Worm (Caenorhabditis elegans) whole organism, young adult: Measurements from ENCODE around the gene inx-5.

Experiments used
- B0019.2 ChIP-seq: fragments of 200-800 bp; sonication (Bioruptor generic); conservative IDR thresholded peaks from 2 replicates; pipeline ENCODE4 v1.3.6; 2022; ENCODE audit warnings: missing genetic modification reagents, missing genetic modification characterization, missing compliant biosample characterization
- B0261.1 ChIP-seq: sonication (generic microtip); optimal IDR thresholded peaks from 2 replicates; lab custom pipeline; 2016; ENCODE audit warnings: mild to moderate bottlenecking, missing genetic modification characterization, moderate library complexity, missing compliant biosample characterization
- F10E7.11 ChIP-seq: sonication (generic microtip); optimal IDR thresholded peaks from 2 replicates; lab custom pipeline; 2017; ENCODE audit warnings: mild to moderate bottlenecking, missing genetic modification characterization, moderate library complexity, missing compliant biosample characterization
- F37B4.10 ChIP-seq: fragments of 200-800 bp; sonication (Bioruptor generic); IDR thresholded peaks from 2 replicates; pipeline ENCODE4 v1.3.6; 2022; ENCODE audit warnings: missing genetic modification characterization, missing compliant biosample characterization
- F49E8.2 ChIP-seq: sonication (generic microtip); optimal IDR thresholded peaks from 3 replicates; lab custom pipeline; 2017; ENCODE audit warnings: missing genetic modification characterization, mild to moderate bottlenecking, missing compliant biosample characterization, antibody characterized with exemption, moderate library complexity; ENCODE audit not compliant: insufficient read depth
- F52B5.7 ChIP-seq: sonication (generic microtip); optimal IDR thresholded peaks from 2 replicates; lab custom pipeline; 2016; ENCODE audit warnings: mild to moderate bottlenecking, missing genetic modification characterization, missing compliant biosample characterization
- F55B11.4 ChIP-seq: sonication (generic microtip); optimal IDR thresholded peaks from 2 replicates; lab custom pipeline; 2016; ENCODE audit warnings: missing compliant biosample characterization, missing genetic modification characterization, borderline replicate concordance; ENCODE audit not compliant: insufficient read depth
- K11D2.4 ChIP-seq: fragments of 200-800 bp; sonication (Bioruptor generic); IDR thresholded peaks from 2 replicates; pipeline ENCODE4 v1.3.6; 2022; ENCODE audit warnings: missing genetic modification reagents, missing genetic modification characterization, missing compliant biosample characterization
- K12H6.12 ChIP-seq: fragments of 200-800 bp; sonication (Bioruptor generic); optimal IDR thresholded peaks from 2 replicates; lab custom pipeline; 2018; ENCODE audit warnings: mild to moderate bottlenecking, missing genetic modification characterization, missing compliant biosample characterization
- T26A5.8 ChIP-seq: sonication (generic microtip); optimal IDR thresholded peaks from 2 replicates; lab custom pipeline; 2016; ENCODE audit warnings: missing genetic modification characterization, missing compliant biosample characterization
- Y53F4B.3 ChIP-seq: fragments of 200-800 bp; sonication (Bioruptor generic); IDR thresholded peaks from 2 replicates; pipeline ENCODE4 v1.3.6; 2022; ENCODE audit warnings: missing genetic modification reagents, missing genetic modification characterization, missing compliant biosample characterization
- Y53G8AR.9 ChIP-seq: fragments of 200-800 bp; sonication (Bioruptor generic); conservative IDR thresholded peaks from 2 replicates; pipeline ENCODE4 v1.3.6; 2022; ENCODE audit warnings: missing genetic modification reagents, missing genetic modification characterization, missing compliant biosample characterization
- Y56A3A.18 ChIP-seq: fragments of 200-800 bp; sonication (Bioruptor generic); IDR thresholded peaks from 2 replicates; pipeline ENCODE4 v1.3.6; 2022; ENCODE audit warnings: missing genetic modification reagents, missing genetic modification characterization, missing compliant biosample characterization
- attf-5 ChIP-seq: fragments of 200-800 bp; sonication (Bioruptor generic); optimal IDR thresholded peaks from 2 replicates; lab custom pipeline; 2018; ENCODE audit warnings: mild to moderate bottlenecking, missing genetic modification characterization, missing compliant biosample characterization
- bed-2 ChIP-seq: fragments of 200-800 bp; sonication (Bioruptor generic); IDR thresholded peaks from 2 replicates; pipeline ENCODE4 v1.3.6; 2022; ENCODE audit warnings: missing genetic modification reagents, missing genetic modification characterization, missing compliant biosample characterization
- ccch-3 ChIP-seq: fragments of 200-800 bp; sonication (Bioruptor generic); optimal IDR thresholded peaks from 2 replicates; lab custom pipeline; 2018; ENCODE audit warnings: mild to moderate bottlenecking, missing genetic modification characterization, missing compliant biosample characterization
- ceh-91 ChIP-seq: fragments of 200-800 bp; sonication (Bioruptor generic); IDR thresholded peaks from 2 replicates; pipeline ENCODE4 v1.3.6; 2022; ENCODE audit warnings: missing genetic modification reagents, missing genetic modification characterization, missing compliant biosample characterization
- dpff-1 ChIP-seq: sonication (generic microtip); optimal IDR thresholded peaks from 2 replicates; lab custom pipeline; 2017; ENCODE audit warnings: mild to moderate bottlenecking, missing genetic modification characterization, missing compliant biosample characterization
- ekl-4 ChIP-seq: fragments of 200-800 bp; sonication (Bioruptor generic); IDR thresholded peaks from 2 replicates; pipeline ENCODE4 v1.3.6; 2022; ENCODE audit warnings: missing genetic modification reagents, missing genetic modification characterization, missing compliant biosample characterization
- gei-17 ChIP-seq: fragments of 200-800 bp; sonication (Bioruptor generic); optimal IDR thresholded peaks from 2 replicates; lab custom pipeline; 2018; ENCODE audit warnings: mild to moderate bottlenecking, missing genetic modification characterization, missing compliant biosample characterization
- hmg-1.2 ChIP-seq: fragments of 200-800 bp; sonication (Bioruptor generic); IDR thresholded peaks from 2 replicates; pipeline ENCODE4 v1.3.6; 2022; ENCODE audit warnings: missing genetic modification reagents, missing genetic modification characterization, missing compliant biosample characterization
- hrde-1 ChIP-seq: sonication (generic microtip); optimal IDR thresholded peaks from 2 replicates; lab custom pipeline; 2016; ENCODE audit warnings: missing genetic modification characterization, mild to moderate bottlenecking, missing compliant biosample characterization, moderate library complexity, missing genotype, missing genetic modification reagents, borderline replicate concordance
- hsf-1 ChIP-seq: fragments of 200-800 bp; sonication (Bioruptor generic); IDR thresholded peaks from 2 replicates; pipeline ENCODE4 v1.3.6; 2022; ENCODE audit warnings: missing genetic modification reagents, missing genetic modification characterization, missing compliant biosample characterization
- lag-1 ChIP-seq: fragments of 200-800 bp; sonication (Bioruptor generic); IDR thresholded peaks from 2 replicates; pipeline ENCODE4 v1.3.6; 2022; ENCODE audit warnings: missing genetic modification reagents, missing genetic modification characterization, missing compliant biosample characterization
- let-526 ChIP-seq: fragments of 200-800 bp; sonication (Bioruptor generic); IDR thresholded peaks from 2 replicates; pipeline ENCODE4 v1.3.6; 2022; ENCODE audit warnings: missing genetic modification reagents, missing genetic modification characterization, missing compliant biosample characterization
- let-607 ChIP-seq, 2 experiments: fragments of 200-800 bp in 1 of 2; sonication (Bioruptor generic) in 1 of 2; sonication (generic microtip) in 1 of 2; optimal IDR thresholded peaks; 2 replicates each; lab custom pipeline; 2016 to 2018; ENCODE audit warnings: mild to moderate bottlenecking in 2 of 2, missing compliant biosample characterization in 2 of 2, missing genetic modification characterization in 2 of 2, moderate library complexity in 2 of 2, missing genotype in 1 of 2
- lin-40 ChIP-seq: sonication (generic microtip); optimal IDR thresholded peaks from 2 replicates; lab custom pipeline; 2016; ENCODE audit warnings: missing genetic modification characterization, mild to moderate bottlenecking, missing compliant biosample characterization, missing genotype, missing genetic modification reagents
- lin-54 ChIP-seq: fragments of 200-800 bp; sonication (Bioruptor generic); optimal IDR thresholded peaks from 2 replicates; lab custom pipeline; 2018; ENCODE audit warnings: mild to moderate bottlenecking, missing genetic modification characterization, missing compliant biosample characterization
- lir-1 ChIP-seq: fragments of 200-800 bp; sonication (Bioruptor generic); conservative IDR thresholded peaks from 2 replicates; pipeline ENCODE4 v1.3.6; 2022; ENCODE audit warnings: missing genetic modification reagents, missing genetic modification characterization, missing compliant biosample characterization
- lsy-27 ChIP-seq: sonication (generic microtip); optimal IDR thresholded peaks from 2 replicates; lab custom pipeline; 2017; ENCODE audit warnings: missing genetic modification characterization, mild to moderate bottlenecking, missing compliant biosample characterization, antibody characterized with exemption, missing genotype, borderline replicate concordance; ENCODE audit not compliant: insufficient read depth
- madf-3 ChIP-seq: fragments of 200-800 bp; sonication (Bioruptor generic); IDR thresholded peaks from 2 replicates; pipeline ENCODE4 v1.3.6; 2022; ENCODE audit warnings: missing genetic modification reagents, missing genetic modification characterization, missing compliant biosample characterization
- madf-6 ChIP-seq: fragments of 200-800 bp; sonication (Bioruptor generic); IDR thresholded peaks from 2 replicates; pipeline ENCODE4 v1.3.6; 2022; ENCODE audit warnings: missing genetic modification reagents, missing genetic modification characterization, missing compliant biosample characterization
- mcd-1 ChIP-seq: fragments of 200-800 bp; sonication (Bioruptor generic); IDR thresholded peaks from 2 replicates; pipeline ENCODE4 v1.3.6; 2022; ENCODE audit warnings: missing genetic modification reagents, missing genetic modification characterization, missing compliant biosample characterization
- mes-4 ChIP-seq: sonication (generic microtip); optimal IDR thresholded peaks from 2 replicates; lab custom pipeline; 2016; ENCODE audit warnings: missing genotype, missing genetic modification characterization, missing compliant biosample characterization
- nhr-120 ChIP-seq: fragments of 200-800 bp; sonication (Bioruptor generic); IDR thresholded peaks from 2 replicates; pipeline ENCODE4 v1.3.6; 2022; ENCODE audit warnings: missing genetic modification characterization, missing compliant biosample characterization
- nhr-27 ChIP-seq: fragments of 200-800 bp; sonication (Bioruptor generic); optimal IDR thresholded peaks from 2 replicates; lab custom pipeline; 2018; ENCODE audit warnings: mild to moderate bottlenecking, missing genetic modification characterization, moderate library complexity, missing compliant biosample characterization
- pbrm-1 ChIP-seq: fragments of 200-800 bp; sonication (Bioruptor generic); IDR thresholded peaks from 2 replicates; pipeline ENCODE4 v1.3.6; 2022; ENCODE audit warnings: missing genetic modification reagents, missing genetic modification characterization, missing compliant biosample characterization
- rcor-1 ChIP-seq: fragments of 200-800 bp; sonication (Bioruptor generic); IDR thresholded peaks from 2 replicates; pipeline ENCODE4 v1.3.6; 2022; ENCODE audit warnings: missing genetic modification reagents, missing genetic modification characterization, missing compliant biosample characterization
- sea-2 ChIP-seq: fragments of 200-800 bp; sonication (Bioruptor generic); IDR thresholded peaks from 2 replicates; pipeline ENCODE4 v1.3.6; 2022; ENCODE audit warnings: missing genetic modification characterization, missing compliant biosample characterization
- snpc-1.3 ChIP-seq: sonication (generic microtip); optimal IDR thresholded peaks from 2 replicates; lab custom pipeline; 2017; ENCODE audit warnings: missing genetic modification characterization, mild to moderate bottlenecking, missing compliant biosample characterization, antibody characterized with exemption, moderate library complexity, missing genotype, missing genetic modification reagents; ENCODE audit not compliant: insufficient read depth
- sptf-2 ChIP-seq: fragments of 200-800 bp; sonication (Bioruptor generic); optimal IDR thresholded peaks from 2 replicates; lab custom pipeline; 2018; ENCODE audit warnings: mild to moderate bottlenecking, missing genetic modification characterization, missing compliant biosample characterization
- tbx-9 ChIP-seq: sonication (generic microtip); optimal IDR thresholded peaks from 2 replicates; lab custom pipeline; 2016; ENCODE audit warnings: borderline replicate concordance, missing genetic modification characterization, inconsistent platforms, missing compliant biosample characterization
- zfh-2 ChIP-seq: fragments of 200-800 bp; sonication (Bioruptor generic); conservative IDR thresholded peaks from 2 replicates; pipeline ENCODE4 v1.3.6; 2022; ENCODE audit warnings: missing genetic modification reagents, missing genetic modification characterization, missing compliant biosample characterization
- zim-3 ChIP-seq: sonication (generic microtip); optimal IDR thresholded peaks from 2 replicates; lab custom pipeline; 2017; ENCODE audit warnings: mild to moderate bottlenecking, missing genetic modification characterization, moderate library complexity, missing compliant biosample characterization
- ztf-22 ChIP-seq: fragments of 200-800 bp; sonication (Bioruptor generic); optimal IDR thresholded peaks from 2 replicates; lab custom pipeline; 2018; ENCODE audit warnings: mild to moderate bottlenecking, missing genetic modification characterization, moderate library complexity, missing compliant biosample characterization

Gene inx-5

DNA sequence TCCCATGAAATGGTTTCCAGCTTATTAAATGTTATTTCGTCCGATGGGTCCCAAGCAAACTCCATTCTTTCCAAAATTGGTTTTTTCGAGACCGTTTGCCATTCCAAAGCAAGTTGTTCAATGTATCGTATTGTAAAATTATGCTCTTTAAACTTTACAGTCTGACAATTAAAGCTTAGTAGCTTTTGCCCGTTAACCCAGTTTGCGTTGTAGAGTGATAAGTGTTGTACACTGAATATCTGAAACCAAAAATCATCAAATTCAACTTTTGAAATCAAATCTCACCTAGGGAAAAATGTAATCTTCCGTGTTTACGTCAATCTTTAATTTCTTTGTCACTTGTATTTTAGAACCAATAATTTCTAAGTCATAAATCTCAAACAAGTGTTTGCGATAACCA, 4.9 kb downstream of the inx-5 start:
- no peak for TF ChIP-seq hmg-1.2 (GFP tag; lab: Robert Waterston, UW)
- no peak for TF ChIP-seq bed-2 (GFP tag; lab: Robert Waterston, UW)
- no peak for TF ChIP-seq lin-54 (GFP tag; lab: Kevin White, UChicago)
- TF ChIP-seq madf-6: no peak

DNA sequence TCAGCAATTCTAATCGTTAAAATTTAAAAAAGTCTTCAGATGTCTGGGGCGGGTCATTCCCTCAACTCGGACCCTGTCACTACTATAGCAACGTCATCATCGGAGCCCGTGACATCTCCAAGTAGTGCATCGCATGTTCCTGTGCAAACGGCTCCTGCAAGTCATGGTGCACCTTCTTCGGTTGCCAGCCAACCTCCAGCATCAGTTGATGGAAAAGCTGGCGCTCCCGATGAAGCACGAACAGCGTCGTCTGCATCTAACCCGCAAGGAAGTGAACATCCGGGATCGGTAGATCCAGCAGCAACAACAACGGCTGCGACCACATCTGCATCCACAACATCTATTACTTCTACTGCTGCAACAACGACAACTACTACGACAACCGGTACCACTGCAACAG, 7.6 kb downstream of the inx-5 start, which contains the start of gene R09F10.3:
Gene R09F10.3, plus strand, starts transcription at position 40 of the 400 bp plus-strand sequence.
- TF ChIP-seq let-607 (tag; optimal IDR thresholded peaks at IDR 0.05; lab: Kevin White, UChicago) (no peak), dpff-1 (tag; lab: Kevin White, UChicago) (no peak), sea-2 (GFP tag; lab: Robert Waterston, UW) (peak; percentile 14; the same call in 1 of the 2 replicates), hsf-1 (GFP tag; lab: Robert Waterston, UW) (no peak), F52B5.7 (tag; lab: Kevin White, UChicago) (no peak), F55B11.4 (tag; lab: Kevin White, UChicago) (no peak), K11D2.4 (GFP tag; lab: Robert Waterston, UW) (no peak), snpc-1.3 (no peak), hrde-1 (tag; lab: Kevin White, UChicago) (no peak), F10E7.11 (tag; lab: Kevin White, UChicago) (no peak), ceh-91 (no peak), zfh-2 (GFP tag; lab: Robert Waterston, UW) (peak; percentile 65), rcor-1 (GFP tag; lab: Robert Waterston, UW) (no peak), lsy-27 (tag; lab: Kevin White, UChicago) (no peak), sptf-2 (GFP tag; lab: Kevin White, UChicago) (no peak), Y53F4B.3 (GFP tag; lab: Robert Waterston, UW) (no peak), T26A5.8 (tag; lab: Kevin White, UChicago) (no peak)

DNA sequence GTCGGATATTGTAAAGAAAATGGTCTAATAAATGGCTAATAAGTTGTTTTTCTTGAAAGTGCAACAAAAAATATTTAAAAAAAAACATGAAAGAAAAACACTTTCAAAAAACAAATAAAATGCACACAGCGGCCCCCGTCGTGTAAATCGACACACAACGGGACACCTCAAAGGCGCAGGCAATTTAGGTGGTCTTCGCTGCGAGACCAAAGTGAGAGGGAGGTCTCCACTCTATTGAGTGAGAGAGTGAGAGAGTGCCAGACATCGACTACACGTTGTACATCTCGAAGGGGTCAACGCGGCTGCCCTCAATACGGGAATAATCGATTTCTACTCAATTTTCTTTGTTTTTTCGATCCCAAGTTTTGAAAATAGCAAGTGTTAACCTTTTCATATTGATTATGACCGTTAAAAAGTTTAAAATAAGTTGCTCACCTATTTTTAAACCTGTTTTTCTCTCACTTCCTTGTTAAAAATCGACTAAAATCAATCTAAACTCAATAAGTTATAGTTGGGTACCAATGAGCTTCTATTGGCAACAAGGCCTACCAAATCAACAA, 15.4 kb downstream of the inx-5 start, which contains the start of gene sec-16A.2:
Gene sec-16A.2, plus strand, starts transcription at position 510 of the 560 bp plus-strand sequence.
- TF ChIP-seq ccch-3 (GFP tag; lab: Kevin White, UChicago): no peak
- TF ChIP-seq zim-3 (tag; lab: Kevin White, UChicago): no peak
- TF ChIP-seq nhr-120 (GFP tag; lab: Robert Waterston, UW): no peak
- TF ChIP-seq mcd-1 (GFP tag; lab: Robert Waterston, UW): no peak
- TF ChIP-seq let-526 (GFP tag; lab: Robert Waterston, UW): no peak
- no peak for TF ChIP-seq ztf-22 (GFP tag; lab: Kevin White, UChicago)
- TF ChIP-seq lir-1 (GFP tag; lab: Robert Waterston, UW): no peak
- TF ChIP-seq B0019.2: no peak
- TF ChIP-seq tbx-9: no peak
- TF ChIP-seq B0261.1 (tag; lab: Kevin White, UChicago): no peak
- no peak for TF ChIP-seq Y56A3A.18 (GFP tag; lab: Robert Waterston, UW)
- TF ChIP-seq madf-3 (GFP tag; lab: Robert Waterston, UW): no peak
- TF ChIP-seq pbrm-1 (GFP tag; lab: Robert Waterston, UW): no peak
- peak; percentile 18 for TF ChIP-seq K12H6.12 (tag; lab: Kevin White, UChicago)
- TF ChIP-seq gei-17 (GFP tag; lab: Kevin White, UChicago): no peak
- TF ChIP-seq mes-4 (tag; lab: Kevin White, UChicago): no peak
- TF ChIP-seq ekl-4 (GFP tag; lab: Robert Waterston, UW): no peak
- TF ChIP-seq attf-5: peak; percentile 54
- TF ChIP-seq lin-40 (tag; lab: Kevin White, UChicago): peak; percentile 46
- no peak for TF ChIP-seq F37B4.10 (GFP tag; lab: Robert Waterston, UW)
- no peak for TF ChIP-seq Y53G8AR.9 (GFP tag; lab: Robert Waterston, UW)
- no peak for TF ChIP-seq F49E8.2
- TF ChIP-seq snpc-1.3: no peak
- TF ChIP-seq lag-1 (GFP tag; lab: Robert Waterston, UW): no peak
- no peak for TF ChIP-seq nhr-27 (tag; lab: Kevin White, UChicago)
